Fruit fly (Drosophila melanogaster) whole organism, embryonic: ENCODE data around the gene CG7806.
A peak's percentile ranks its signal among the peaks of the same experiment; 100 is the strongest.

Source experiments
- Ada2b ChIP-seq: fragments of 200-800 bp; sonication (Bioruptor generic); IDR thresholded peaks from 2 replicates; pipeline ENCODE4 v1.3.6; 2022; ENCODE audit warnings: missing biosample characterization, missing genetic modification characterization
- Antp ChIP-seq: fragments of 200-800 bp; sonication (Bioruptor generic); optimal IDR thresholded peaks from 3 replicates; lab custom pipeline; 2016; ENCODE audit warnings: missing biosample characterization, missing genetic modification characterization
- CG10366 ChIP-seq: fragments of 200-800 bp; sonication (Bioruptor generic); IDR thresholded peaks from 2 replicates; pipeline ENCODE4 v1.3.6; 2022; ENCODE audit warnings: missing biosample characterization, missing genetic modification characterization
- CG10543 ChIP-seq: fragments of 200-800 bp; sonication (Bioruptor generic); optimal IDR thresholded peaks from 3 replicates; lab custom pipeline; 2017; ENCODE audit warnings: missing biosample characterization, mild to moderate bottlenecking, missing genetic modification characterization, moderate library complexity
- CG10654 ChIP-seq: fragments of 200-800 bp; sonication (Bioruptor generic); optimal IDR thresholded peaks from 2 replicates; lab custom pipeline; 2016; ENCODE audit warnings: missing biosample characterization, missing genetic modification characterization
- CG11247 ChIP-seq: fragments of 200-800 bp; sonication (Bioruptor generic); IDR thresholded peaks from 2 replicates; pipeline ENCODE4 v1.3.6; 2022; ENCODE audit warnings: missing biosample characterization, missing genetic modification characterization
- CG11456 ChIP-seq: fragments of 200-800 bp; sonication (Bioruptor generic); IDR thresholded peaks from 3 replicates; pipeline ENCODE4 v1.3.6; 2022; ENCODE audit warnings: missing biosample characterization, missing genetic modification characterization
- CG1792 ChIP-seq: fragments of 200-800 bp; sonication (Bioruptor generic); optimal IDR thresholded peaks from 2 replicates; lab custom pipeline; 2016; ENCODE audit warnings: missing biosample characterization, missing genetic modification characterization
- CG18262 ChIP-seq: fragments of 200-800 bp; optimal IDR thresholded peaks from 3 replicates; lab custom pipeline; 2019; ENCODE audit warnings: missing biosample characterization, mild to moderate bottlenecking, missing genetic modification characterization, moderate library complexity
- CG18476 ChIP-seq: fragments of 200-800 bp; sonication (Bioruptor generic); optimal IDR thresholded peaks from 2 replicates; lab custom pipeline; 2016; ENCODE audit warnings: missing biosample characterization, mild to moderate bottlenecking, missing genetic modification characterization
- CG2116 ChIP-seq: fragments of 200-800 bp; sonication (Bioruptor generic); optimal IDR thresholded peaks from 3 replicates; lab custom pipeline; 2018; ENCODE audit warnings: missing biosample characterization, mild to moderate bottlenecking, missing genetic modification characterization
- CG30431 ChIP-seq: fragments of 200-800 bp; sonication (Bioruptor generic); optimal IDR thresholded peaks from 2 replicates; lab custom pipeline; 2017; ENCODE audit warnings: missing biosample characterization, missing genetic modification characterization
- CG31388 ChIP-seq: fragments of 200-800 bp; sonication (Bioruptor generic); optimal IDR thresholded peaks from 2 replicates; lab custom pipeline; 2016; ENCODE audit warnings: missing biosample characterization, missing genetic modification characterization
- CG31441 ChIP-seq: fragments of 200-800 bp; sonication (Bioruptor generic); IDR thresholded peaks from 2 replicates; pipeline ENCODE4 v1.3.6; 2022; ENCODE audit warnings: missing biosample characterization, missing genetic modification characterization
- CG32772 ChIP-seq: fragments of 200-800 bp; sonication (Bioruptor generic); IDR thresholded peaks from 2 replicates; pipeline ENCODE4 v1.3.6; 2022; ENCODE audit warnings: missing biosample characterization, missing genetic modification characterization
- CG33557 ChIP-seq: fragments of 200-800 bp; sonication (Bioruptor generic); optimal IDR thresholded peaks from 2 replicates; lab custom pipeline; 2019; ENCODE audit warnings: missing biosample characterization, mild to moderate bottlenecking, missing genetic modification characterization, moderate library complexity
- CG34422 ChIP-seq: fragments of 200-800 bp; sonication (Bioruptor generic); IDR thresholded peaks from 3 replicates; pipeline ENCODE4 v1.3.6; 2022; ENCODE audit warnings: missing biosample characterization, missing genetic modification characterization
- CG5953 ChIP-seq: fragments of 200-800 bp; sonication (Bioruptor generic); IDR thresholded peaks from 2 replicates; pipeline ENCODE4 v1.3.6; 2022; ENCODE audit warnings: missing biosample characterization, missing genetic modification characterization
- CG7556 ChIP-seq: fragments of 200-800 bp; sonication (Bioruptor generic); optimal IDR thresholded peaks from 2 replicates; lab custom pipeline; 2017; ENCODE audit warnings: missing biosample characterization, mild to moderate bottlenecking, missing genetic modification characterization
- CG8089 ChIP-seq: fragments of 200-800 bp; sonication (Bioruptor generic); optimal IDR thresholded peaks from 3 replicates; lab custom pipeline; 2016; ENCODE audit warnings: missing biosample characterization, missing genetic modification characterization
- CG9437 ChIP-seq: fragments of 200-800 bp; sonication (Bioruptor generic); optimal IDR thresholded peaks from 2 replicates; lab custom pipeline; 2018; ENCODE audit warnings: missing biosample characterization, mild to moderate bottlenecking, missing genetic modification characterization
- CG9609 ChIP-seq: fragments of 200-800 bp; sonication (Bioruptor generic); optimal IDR thresholded peaks from 3 replicates; lab custom pipeline; 2016; ENCODE audit warnings: missing biosample characterization, missing genetic modification characterization
- Dbx ChIP-seq: fragments of 200-800 bp; sonication (Bioruptor generic); IDR thresholded peaks from 3 replicates; pipeline ENCODE4 v1.3.6; 2022; ENCODE audit warnings: missing biosample characterization, missing genetic modification characterization
- Deaf1 ChIP-seq: fragments of 200-800 bp; optimal IDR thresholded peaks from 3 replicates; lab custom pipeline; 2019; ENCODE audit warnings: missing biosample characterization, mild to moderate bottlenecking, missing genetic modification characterization, moderate library complexity
- Gsc ChIP-seq: fragments of 200-800 bp; sonication (Bioruptor generic); IDR thresholded peaks from 2 replicates; pipeline ENCODE4 v1.3.6; 2022; ENCODE audit warnings: missing biosample characterization, missing genetic modification characterization
- HLH4C ChIP-seq: fragments of 200-800 bp; sonication (Bioruptor generic); IDR thresholded peaks from 3 replicates; pipeline ENCODE4 v1.3.6; 2022; ENCODE audit warnings: missing biosample characterization, missing genetic modification characterization; ENCODE audit not compliant: partially characterized antibody
- HLH54F ChIP-seq: fragments of 200-800 bp; sonication (Bioruptor generic); optimal IDR thresholded peaks from 3 replicates; lab custom pipeline; 2016; ENCODE audit warnings: missing biosample characterization, missing genetic modification characterization
- Hand ChIP-seq: fragments of 200-800 bp; sonication (Bioruptor generic); optimal IDR thresholded peaks from 2 replicates; lab custom pipeline; 2017; ENCODE audit warnings: mild to moderate bottlenecking, missing biosample characterization, missing genetic modification reagents, missing genetic modification characterization
- HmgZ ChIP-seq: fragments of 200-800 bp; sonication (Bioruptor generic); optimal IDR thresholded peaks from 2 replicates; lab custom pipeline; 2018; ENCODE audit warnings: missing biosample characterization, mild to moderate bottlenecking, missing genetic modification characterization
- Mes4 ChIP-seq: fragments of 200-800 bp; sonication (Bioruptor generic); optimal IDR thresholded peaks from 2 replicates; lab custom pipeline; 2016; ENCODE audit warnings: missing biosample characterization, missing genetic modification characterization
- Rfx ChIP-seq: fragments of 200-800 bp; sonication (Bioruptor generic); IDR thresholded peaks from 2 replicates; pipeline ENCODE4 v1.3.6; 2022; ENCODE audit warnings: missing biosample characterization, missing genetic modification characterization
- Six4 ChIP-seq: fragments of 200-800 bp; sonication (Bioruptor generic); optimal IDR thresholded peaks from 2 replicates; lab custom pipeline; 2016; ENCODE audit warnings: missing biosample characterization, missing genetic modification characterization
- Stat92E ChIP-seq, 3 experiments: fragments of >200 bp in 2 of 3; fragments of 200-800 bp in 1 of 3; sonication (Bioruptor generic) in 1 of 3; optimal IDR thresholded peaks; 2 replicates each; lab custom pipeline; 2017 to 2019; ENCODE audit warnings: missing biosample characterization in 3 of 3, missing genetic modification characterization in 3 of 3, mild to moderate bottlenecking in 1 of 3, moderate library complexity in 1 of 3
- Taf1 ChIP-seq: fragments of 200-800 bp; sonication (Bioruptor generic); IDR thresholded peaks from 2 replicates; pipeline ENCODE4 v1.3.6; 2022; ENCODE audit warnings: missing biosample characterization, missing genetic modification characterization
- YL-1 ChIP-seq: fragments of 200-800 bp; sonication (Bioruptor generic); optimal IDR thresholded peaks from 3 replicates; lab custom pipeline; 2017; ENCODE audit warnings: missing biosample characterization, mild to moderate bottlenecking, missing genetic modification characterization
- al ChIP-seq: fragments of 200-800 bp; sonication (Bioruptor generic); IDR thresholded peaks from 2 replicates; pipeline ENCODE4 v1.3.6; 2022; ENCODE audit warnings: missing biosample characterization, missing genetic modification characterization
- esg ChIP-seq: fragments of 200-800 bp; sonication (Bioruptor generic); conservative IDR thresholded peaks from 2 replicates; pipeline ENCODE4 v1.3.6; 2022; ENCODE audit warnings: missing biosample characterization, missing genetic modification characterization
- fru ChIP-seq: fragments of >200 bp; optimal IDR thresholded peaks from 2 replicates; lab custom pipeline; 2017
- gro ChIP-seq: fragments of 200-800 bp; sonication (Bioruptor generic); optimal IDR thresholded peaks from 2 replicates; lab custom pipeline; 2016; ENCODE audit warnings: missing biosample characterization, missing genetic modification characterization
- lbe ChIP-seq: fragments of 200-800 bp; sonication (Bioruptor generic); optimal IDR thresholded peaks from 2 replicates; lab custom pipeline; 2016; ENCODE audit warnings: missing biosample characterization, mild to moderate bottlenecking, missing genetic modification characterization
- lilli ChIP-seq: fragments of 200-800 bp; sonication (Bioruptor generic); optimal IDR thresholded peaks from 3 replicates; lab custom pipeline; 2016; ENCODE audit warnings: missing biosample characterization, missing genetic modification characterization
- nerfin-2 ChIP-seq: fragments of 200-800 bp; sonication (Bioruptor generic); IDR thresholded peaks from 2 replicates; pipeline ENCODE4 v1.3.6; 2022; ENCODE audit warnings: missing biosample characterization, missing genetic modification characterization; ENCODE audit not compliant: partially characterized antibody
- pan ChIP-seq, 4 experiments: fragments of >200 bp in 3 of 4; fragments of 200-800 bp in 1 of 4; sonication (Bioruptor generic) in 1 of 4; optimal IDR thresholded peaks in 3 of 4; IDR thresholded peaks in 1 of 4; 2 replicates each; pipeline versions ENCODE4 v1.3.6 to Lab custom; 2017 to 2022; ENCODE audit warnings: missing biosample characterization in 2 of 4, missing genetic modification characterization in 2 of 4, mixed read lengths in 1 of 4
- psq ChIP-seq: fragments of 200-800 bp; sonication (Bioruptor generic); optimal IDR thresholded peaks from 2 replicates; lab custom pipeline; 2017; ENCODE audit warnings: missing biosample characterization, missing genetic modification characterization
- pum ChIP-seq: fragments of 200-800 bp; sonication (Bioruptor generic); optimal IDR thresholded peaks from 2 replicates; lab custom pipeline; 2016; ENCODE audit warnings: missing biosample characterization, missing genetic modification characterization
- sens-2 ChIP-seq: fragments of 200-800 bp; sonication (Bioruptor generic); IDR thresholded peaks from 2 replicates; pipeline ENCODE4 v1.3.6; 2022; ENCODE audit warnings: missing biosample characterization, missing genetic modification characterization
- slbo ChIP-seq: fragments of 200-800 bp; sonication (Bioruptor generic); IDR thresholded peaks from 2 replicates; pipeline ENCODE4 v1.3.6; 2022; ENCODE audit warnings: missing biosample characterization, missing genetic modification characterization
- tin ChIP-seq: fragments of 200-800 bp; sonication (Bioruptor generic); optimal IDR thresholded peaks from 3 replicates; lab custom pipeline; 2016; ENCODE audit warnings: missing biosample characterization, missing genetic modification characterization
- tx ChIP-seq: fragments of 200-800 bp; sonication (Bioruptor generic); optimal IDR thresholded peaks from 2 replicates; lab custom pipeline; 2016; ENCODE audit warnings: missing biosample characterization, missing genetic modification characterization
- unpg ChIP-seq: fragments of 200-800 bp; sonication (Bioruptor generic); optimal IDR thresholded peaks from 3 replicates; lab custom pipeline; 2018; ENCODE audit warnings: missing biosample characterization, mild to moderate bottlenecking, missing genetic modification characterization, moderate library complexity

CG7806 gene

DNA sequence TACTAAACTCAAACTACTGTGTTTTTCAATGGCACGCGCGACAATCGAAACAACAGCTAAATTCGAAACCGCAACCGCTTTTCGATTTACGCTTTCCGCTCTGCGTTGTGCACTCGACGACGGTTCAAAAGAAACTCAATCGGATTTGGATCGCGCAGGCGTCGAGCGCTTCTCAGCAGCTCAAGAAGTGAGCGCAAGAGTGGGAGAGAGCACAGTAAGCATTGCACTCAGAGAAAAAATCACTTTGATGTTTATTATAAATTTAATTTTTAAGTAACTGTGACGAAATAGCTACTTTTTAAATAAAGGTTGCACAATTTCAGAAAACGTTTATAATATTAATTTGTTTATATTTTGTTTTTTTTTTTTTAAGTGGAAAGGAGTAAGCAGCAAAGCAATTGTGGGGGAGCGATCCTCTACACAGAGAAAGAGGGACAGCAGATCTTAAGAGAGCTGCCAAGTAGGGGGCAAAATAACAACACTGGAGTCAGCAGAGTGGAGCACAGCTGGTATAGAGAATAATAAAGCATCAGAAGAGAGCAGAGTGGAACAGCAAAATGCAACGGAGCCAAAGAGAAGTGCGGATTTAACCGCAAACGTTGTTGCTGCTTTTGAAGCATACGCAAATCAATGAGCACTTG lies 33.5 kb upstream of the CG7806 start (continued):
- TF ChIP-seq CG32772 (GFP tag; lab: Robert Waterston, UW) (peak; percentile 99), CG8089 (GFP tag; lab: Kevin White, UChicago) (peak; percentile 91), esg (GFP tag; lab: Robert Waterston, UW) (peak; percentile 98), YL-1 (GFP tag; lab: Kevin White, UChicago) (peak; percentile 80), CG11456 (GFP tag; lab: Robert Waterston, UW) (peak; percentile 96), gro (GFP tag; lab: Kevin White, UChicago) (peak; percentile 79), Stat92E (GFP tag; optimal IDR thresholded peaks at IDR 0.05; lab: Kevin White, UChicago) (peak in 1 of 3 experiments; percentile 98), Gsc (no peak; the same call in 1 of the 2 replicates), CG9609 (GFP tag; lab: Kevin White, UChicago) (peak; percentile 72), CG34422 (GFP tag; lab: Robert Waterston, UW) (peak; percentile 99), CG7556 (GFP tag; lab: Kevin White, UChicago) (peak; percentile 98), CG2116 (peak; percentile 89), CG10654 (GFP tag; lab: Kevin White, UChicago) (peak; percentile 97), CG33557 (GFP tag; lab: Kevin White, UChicago) (peak; percentile 98), lilli (GFP tag; lab: Kevin White, UChicago) (peak; percentile 97), HLH4C (GFP tag; lab: Robert Waterston, UW) (no peak), unpg (peak; percentile 99), HLH54F (GFP tag; lab: Kevin White, UChicago) (peak; percentile 80), Six4 (GFP tag; lab: Kevin White, UChicago) (peak; percentile 98), nerfin-2 (GFP tag; lab: Robert Waterston, UW) (no peak), psq (GFP tag; lab: Kevin White, UChicago) (peak; percentile 93), Antp (GFP tag; lab: Kevin White, UChicago) (peak; percentile 58), lbe (GFP tag; lab: Kevin White, UChicago) (peak; percentile 99), Ada2b (peak; percentile 98), fru (no peak), CG31388 (peak; percentile 95), al (peak; percentile 94), CG30431 (GFP tag; lab: Kevin White, UChicago) (peak; percentile 93), pum (GFP tag; lab: Kevin White, UChicago) (peak; percentile 0), slbo (GFP tag; lab: Robert Waterston, UW) (peak; percentile 97), Mes4 (GFP tag; lab: Kevin White, UChicago) (peak; percentile 94), sens-2 (GFP tag; lab: Robert Waterston, UW) (peak; percentile 98), CG1792 (peak; percentile 81), CG11247 (GFP tag; lab: Robert Waterston, UW) (peak; percentile 98), CG5953 (GFP tag; lab: Robert Waterston, UW) (peak; percentile 98), CG10543 (peak; percentile 67), CG18476 (peak; percentile 97), HmgZ (tag; lab: Kevin White, UChicago) (peak; percentile 95), tx (peak; percentile 79), Dbx (GFP tag; lab: Robert Waterston, UW) (peak; percentile 95), Taf1 (GFP tag; lab: Robert Waterston, UW) (peak; percentile 92), CG9437 (GFP tag; lab: Kevin White, UChicago) (peak; percentile 93), CG31441 (GFP tag; lab: Robert Waterston, UW) (peak; percentile 99), Deaf1 (tag; lab: Kevin White, UChicago) (peak; percentile 78), Hand (GFP tag; lab: Kevin White, UChicago) (peak; percentile 90), tin (peak; percentile 99), Rfx (peak; percentile 97), pan (optimal IDR thresholded peaks at IDR 0.05; lab: Kevin White, UChicago) (no peak), pan (GFP tag; optimal IDR thresholded peaks at IDR 0.05 in 1 of 2, IDR thresholded peaks at IDR 0.05 in 1 of 2) (peak in 1 of 2 experiments; percentile 99), CG18262 (tag; lab: Kevin White, UChicago) (peak; percentile 97), CG10366 (GFP tag; lab: Robert Waterston, UW) (peak; percentile 98)
